Worm (Caenorhabditis elegans) whole organism, L1 larva: ENCODE data around the gene lron-13.

Experiments used
- ces-1 ChIP-seq: fragments of 150-350 bp; optimal IDR thresholded peaks from 2 replicates; lab custom pipeline; 2014; ENCODE audit warnings: missing biosample characterization, missing genetic modification reagents, missing genetic modification characterization
- lin-13 ChIP-seq: fragments of 150-350 bp; optimal IDR thresholded peaks from 2 replicates; lab custom pipeline; 2014; ENCODE audit warnings: missing biosample characterization, missing genetic modification reagents, missing genetic modification characterization
- lin-15B ChIP-seq: fragments of 150-350 bp; sonication (generic microtip); optimal IDR thresholded peaks from 3 replicates; lab custom pipeline; 2014; ENCODE audit warnings: missing biosample characterization, missing genetic modification characterization
- mdl-1 ChIP-seq, 2 experiments: fragments of 150-350 bp; optimal IDR thresholded peaks; 2 replicates each; lab custom pipeline; 2014 to 2017; ENCODE audit warnings: missing biosample characterization in 2 of 2, missing genetic modification characterization in 2 of 2, inconsistent platforms in 1 of 2

- TF ChIP-seq ces-1 (GFP tag; lab: Kevin White, UChicago), result no peak
- no peak for TF ChIP-seq mdl-1 (tag; optimal IDR thresholded peaks at IDR 0.05; lab: Kevin White, UChicago)
- TF ChIP-seq lin-15B (tag; lab: Kevin White, UChicago), result no peak
- no peak for TF ChIP-seq lin-13 (GFP tag; lab: Kevin White, UChicago)
Measured at ce11 chrIII:13502513-13502912, 24.7 kb upstream of the lron-13 start, which contains the start of gene T28A8.8.
